Worm (Caenorhabditis elegans) whole organism, early embryonic: ENCODE results near the gene T04B2.8.

ENCODE experiments used
- B0310.2 ChIP-seq: sonication (generic microtip); optimal IDR thresholded peaks from 2 replicates; lab custom pipeline; 2016; ENCODE audit warnings: mild to moderate bottlenecking, missing genetic modification characterization, missing compliant biosample characterization
- F13C5.2 ChIP-seq: sonication (generic microtip); optimal IDR thresholded peaks from 2 replicates; lab custom pipeline; 2017; ENCODE audit warnings: mild to moderate bottlenecking, missing genetic modification characterization, inconsistent platforms, missing compliant biosample characterization
- aly-1 ChIP-seq: sonication (generic microtip); optimal IDR thresholded peaks from 2 replicates; lab custom pipeline; 2016; ENCODE audit warnings: missing genetic modification characterization, missing compliant biosample characterization
- ceh-13 ChIP-seq: fragments of 200-800 bp; sonication (Bioruptor generic); optimal IDR thresholded peaks from 2 replicates; lab custom pipeline; 2018; ENCODE audit warnings: mild to moderate bottlenecking, missing genetic modification characterization, missing compliant biosample characterization
- ceh-36 ChIP-seq: sonication (generic microtip); optimal IDR thresholded peaks from 2 replicates; lab custom pipeline; 2016; ENCODE audit warnings: missing genetic modification characterization, inconsistent platforms, missing compliant biosample characterization
- ets-7 ChIP-seq: sonication (generic microtip); optimal IDR thresholded peaks from 2 replicates; lab custom pipeline; 2016; ENCODE audit warnings: missing genotype, missing genetic modification characterization, missing compliant biosample characterization
- flt-1 ChIP-seq: fragments of 200-800 bp; sonication (Bioruptor generic); IDR thresholded peaks from 2 replicates; pipeline ENCODE4 v1.3.6; 2022; ENCODE audit warnings: missing genetic modification characterization, missing compliant biosample characterization
- hmbx-1 ChIP-seq: sonication (generic microtip); optimal IDR thresholded peaks from 2 replicates; lab custom pipeline; 2016; ENCODE audit warnings: mild to moderate bottlenecking, missing genetic modification characterization, missing compliant biosample characterization
- hmg-4 ChIP-seq: fragments of 200-800 bp; sonication (Bioruptor generic); optimal IDR thresholded peaks from 2 replicates; lab custom pipeline; 2018; ENCODE audit warnings: mild to moderate bottlenecking, missing genetic modification characterization, missing compliant biosample characterization
- pes-1 ChIP-seq: fragments of 200-800 bp; sonication (Bioruptor generic); IDR thresholded peaks from 2 replicates; pipeline ENCODE4 v1.3.6; 2022; ENCODE audit warnings: missing genetic modification reagents, missing genetic modification characterization, missing compliant biosample characterization
- scrt-1 ChIP-seq: fragments of 200-800 bp; sonication (Bioruptor generic); IDR thresholded peaks from 2 replicates; pipeline ENCODE4 v1.3.6; 2022; ENCODE audit warnings: missing genetic modification characterization, missing compliant biosample characterization
- sea-1 ChIP-seq: fragments of 200-800 bp; sonication (Bioruptor generic); conservative IDR thresholded peaks from 2 replicates; pipeline ENCODE4 v1.3.6; 2022; ENCODE audit warnings: missing genetic modification characterization, missing compliant biosample characterization
- tbx-11 ChIP-seq: fragments of 200-800 bp; sonication (Bioruptor generic); IDR thresholded peaks from 2 replicates; pipeline ENCODE4 v1.3.6; 2022; ENCODE audit warnings: missing genetic modification characterization, missing compliant biosample characterization
- tbx-37 ChIP-seq: fragments of 200-800 bp; sonication (Bioruptor generic); conservative IDR thresholded peaks from 2 replicates; pipeline ENCODE4 v1.3.6; 2022; ENCODE audit warnings: missing genetic modification reagents, missing genetic modification characterization, missing compliant biosample characterization
- tra-4 ChIP-seq: sonication (generic microtip); optimal IDR thresholded peaks from 2 replicates; lab custom pipeline; 2017; ENCODE audit warnings: missing genetic modification characterization, missing compliant biosample characterization

Gene T04B2.8

ce11 chrIV:10006792-10007191, 44.2 kb downstream of the T04B2.8 start, which contains the start of gene C47E12.13:
C47E12.13 (minus strand) TSS chrIV:10006892.
- TF ChIP-seq tbx-11 (GFP tag; lab: Robert Waterston, UW): no peak
- TF ChIP-seq hmbx-1 (tag; lab: Kevin White, UChicago): no peak
- TF ChIP-seq F13C5.2: no peak
- no peak for TF ChIP-seq aly-1 (tag; lab: Kevin White, UChicago)
- TF ChIP-seq pes-1 (GFP tag; lab: Robert Waterston, UW): no peak
- TF ChIP-seq scrt-1: no peak
- no peak for TF ChIP-seq tra-4 (tag; lab: Kevin White, UChicago)
- TF ChIP-seq hmg-4 (GFP tag; lab: Kevin White, UChicago): no peak
- TF ChIP-seq B0310.2 (tag; lab: Kevin White, UChicago): no peak
- no peak for TF ChIP-seq ets-7 (tag; lab: Kevin White, UChicago)
- no peak for TF ChIP-seq flt-1 (GFP tag; lab: Robert Waterston, UW)
- TF ChIP-seq ceh-13: no peak

- TF ChIP-seq tbx-37 (GFP tag; lab: Robert Waterston, UW) (no peak), flt-1 (GFP tag; lab: Robert Waterston, UW) (no peak), scrt-1 (no peak)
Measured at ce11 chrIV:10003372-10003771, 47.6 kb downstream of the T04B2.8 start, which contains the start of the genes C47E12.2 and sars-1. C47E12.2 (minus strand) TSS chrIV:10003502. sars-1 (plus strand) TSS chrIV:10003726.

- TF ChIP-seq hmg-4 (GFP tag; lab: Kevin White, UChicago): no peak
- TF ChIP-seq ceh-36 (tag; lab: Kevin White, UChicago): no peak
- no peak for TF ChIP-seq pes-1 (GFP tag; lab: Robert Waterston, UW)
- TF ChIP-seq sea-1 (GFP tag; lab: Robert Waterston, UW): no peak
- TF ChIP-seq ets-7 (tag; lab: Kevin White, UChicago): no peak
Measured at ce11 chrIV:10001748-10002147, 49.2 kb downstream of the T04B2.8 start, which contains the start of gene C47E12.3. C47E12.3 (minus strand) TSS chrIV:10001848.
